Worm (Caenorhabditis elegans) whole organism, young adult: ENCODE data around the gene sre-9.

ENCODE experiments used
- B0035.1 ChIP-seq: sonication (generic microtip); optimal IDR thresholded peaks from 2 replicates; lab custom pipeline; 2016; ENCODE audit warnings: missing genetic modification characterization, mild to moderate bottlenecking, missing compliant biosample characterization, missing genotype, missing genetic modification reagents
- B0336.3 ChIP-seq: fragments of 200-800 bp; sonication (Bioruptor generic); IDR thresholded peaks from 2 replicates; pipeline ENCODE4 v1.3.6; 2022; ENCODE audit warnings: missing genetic modification characterization, missing compliant biosample characterization
- F37B4.10 ChIP-seq: fragments of 200-800 bp; sonication (Bioruptor generic); IDR thresholded peaks from 2 replicates; pipeline ENCODE4 v1.3.6; 2022; ENCODE audit warnings: missing genetic modification characterization, missing compliant biosample characterization
- F39B2.1 ChIP-seq: fragments of 200-800 bp; sonication (Bioruptor generic); IDR thresholded peaks from 2 replicates; pipeline ENCODE4 v1.3.6; 2022; ENCODE audit warnings: missing genetic modification reagents, missing genetic modification characterization, missing compliant biosample characterization
- F49E8.2 ChIP-seq: sonication (generic microtip); optimal IDR thresholded peaks from 3 replicates; lab custom pipeline; 2017; ENCODE audit warnings: missing genetic modification characterization, mild to moderate bottlenecking, missing compliant biosample characterization, antibody characterized with exemption, moderate library complexity; ENCODE audit not compliant: insufficient read depth
- K12H6.12 ChIP-seq: fragments of 200-800 bp; sonication (Bioruptor generic); optimal IDR thresholded peaks from 2 replicates; lab custom pipeline; 2018; ENCODE audit warnings: mild to moderate bottlenecking, missing genetic modification characterization, missing compliant biosample characterization
- T26A5.8 ChIP-seq: sonication (generic microtip); optimal IDR thresholded peaks from 2 replicates; lab custom pipeline; 2016; ENCODE audit warnings: missing genetic modification characterization, missing compliant biosample characterization
- Y53G8AR.9 ChIP-seq: fragments of 200-800 bp; sonication (Bioruptor generic); conservative IDR thresholded peaks from 2 replicates; pipeline ENCODE4 v1.3.6; 2022; ENCODE audit warnings: missing genetic modification reagents, missing genetic modification characterization, missing compliant biosample characterization
- attf-3 ChIP-seq: fragments of 200-800 bp; sonication (Bioruptor generic); conservative IDR thresholded peaks from 2 replicates; pipeline ENCODE4 v1.3.6; 2022; ENCODE audit warnings: missing genetic modification reagents, missing genetic modification characterization, missing compliant biosample characterization
- attf-5 ChIP-seq: fragments of 200-800 bp; sonication (Bioruptor generic); optimal IDR thresholded peaks from 2 replicates; lab custom pipeline; 2018; ENCODE audit warnings: mild to moderate bottlenecking, missing genetic modification characterization, missing compliant biosample characterization
- bed-1 ChIP-seq: fragments of 200-800 bp; sonication (Bioruptor generic); IDR thresholded peaks from 2 replicates; pipeline ENCODE4 v1.3.6; 2022; ENCODE audit warnings: missing genetic modification reagents, missing genetic modification characterization, missing compliant biosample characterization
- ccch-3 ChIP-seq: fragments of 200-800 bp; sonication (Bioruptor generic); optimal IDR thresholded peaks from 2 replicates; lab custom pipeline; 2018; ENCODE audit warnings: mild to moderate bottlenecking, missing genetic modification characterization, missing compliant biosample characterization
- cebp-2 ChIP-seq: fragments of 200-800 bp; sonication (Bioruptor generic); IDR thresholded peaks from 2 replicates; pipeline ENCODE4 v1.3.6; 2022; ENCODE audit warnings: missing genetic modification characterization, missing compliant biosample characterization
- ceh-40 ChIP-seq: fragments of 200-800 bp; sonication (Bioruptor generic); IDR thresholded peaks from 2 replicates; pipeline ENCODE4 v1.3.6; 2022; ENCODE audit warnings: missing genetic modification characterization, missing compliant biosample characterization
- ceh-58 ChIP-seq: fragments of 200-800 bp; sonication (Bioruptor generic); IDR thresholded peaks from 2 replicates; pipeline ENCODE4 v1.3.6; 2022; ENCODE audit warnings: missing genetic modification characterization, missing compliant biosample characterization
- ceh-79 ChIP-seq: sonication (generic microtip); optimal IDR thresholded peaks from 2 replicates; lab custom pipeline; 2017; ENCODE audit warnings: mild to moderate bottlenecking, missing genetic modification characterization, missing compliant biosample characterization
- dox-1 ChIP-seq: fragments of 200-800 bp; sonication (Bioruptor generic); IDR thresholded peaks from 2 replicates; pipeline ENCODE4 v1.3.6; 2022; ENCODE audit warnings: missing genetic modification reagents, missing genetic modification characterization, missing compliant biosample characterization
- dpff-1 ChIP-seq: sonication (generic microtip); optimal IDR thresholded peaks from 2 replicates; lab custom pipeline; 2017; ENCODE audit warnings: mild to moderate bottlenecking, missing genetic modification characterization, missing compliant biosample characterization
- egrh-3 ChIP-seq: fragments of 200-800 bp; sonication (Bioruptor generic); IDR thresholded peaks from 2 replicates; pipeline ENCODE4 v1.3.6; 2022; ENCODE audit warnings: missing genetic modification reagents, missing genetic modification characterization, missing compliant biosample characterization
- hlh-12 ChIP-seq: sonication (generic microtip); optimal IDR thresholded peaks from 2 replicates; lab custom pipeline; 2016; ENCODE audit warnings: missing genetic modification characterization, missing compliant biosample characterization
- hlh-26 ChIP-seq: fragments of 200-800 bp; sonication (Bioruptor generic); conservative IDR thresholded peaks from 2 replicates; pipeline ENCODE4 v1.3.6; 2022; ENCODE audit warnings: missing genetic modification reagents, missing genetic modification characterization, missing compliant biosample characterization
- hrde-1 ChIP-seq: sonication (generic microtip); optimal IDR thresholded peaks from 2 replicates; lab custom pipeline; 2016; ENCODE audit warnings: missing genetic modification characterization, mild to moderate bottlenecking, missing compliant biosample characterization, moderate library complexity, missing genotype, missing genetic modification reagents, borderline replicate concordance
- let-607 ChIP-seq, 2 experiments: fragments of 200-800 bp in 1 of 2; sonication (Bioruptor generic) in 1 of 2; sonication (generic microtip) in 1 of 2; optimal IDR thresholded peaks; 2 replicates each; lab custom pipeline; 2016 to 2018; ENCODE audit warnings: mild to moderate bottlenecking in 2 of 2, missing compliant biosample characterization in 2 of 2, missing genetic modification characterization in 2 of 2, moderate library complexity in 2 of 2, missing genotype in 1 of 2
- lin-35 ChIP-seq, 3 experiments: fragments of 150-350 bp in 2 of 3; sonication (generic microtip) in 1 of 3; optimal IDR thresholded peaks; 2 replicates each; lab custom pipeline; 2014 to 2018; ENCODE audit warnings: missing biosample characterization in 3 of 3, missing genetic modification characterization in 3 of 3, missing genetic modification reagents in 3 of 3
- madf-6 ChIP-seq: fragments of 200-800 bp; sonication (Bioruptor generic); IDR thresholded peaks from 2 replicates; pipeline ENCODE4 v1.3.6; 2022; ENCODE audit warnings: missing genetic modification reagents, missing genetic modification characterization, missing compliant biosample characterization
- mcd-1 ChIP-seq: fragments of 200-800 bp; sonication (Bioruptor generic); IDR thresholded peaks from 2 replicates; pipeline ENCODE4 v1.3.6; 2022; ENCODE audit warnings: missing genetic modification reagents, missing genetic modification characterization, missing compliant biosample characterization
- mel-28 ChIP-seq: sonication (generic microtip); optimal IDR thresholded peaks from 2 replicates; lab custom pipeline; 2016; ENCODE audit warnings: borderline replicate concordance, mild to moderate bottlenecking, missing genetic modification characterization, missing compliant biosample characterization
- mes-4 ChIP-seq: sonication (generic microtip); optimal IDR thresholded peaks from 2 replicates; lab custom pipeline; 2016; ENCODE audit warnings: missing genotype, missing genetic modification characterization, missing compliant biosample characterization
- mxl-1 ChIP-seq: sonication (generic microtip); optimal IDR thresholded peaks from 2 replicates; lab custom pipeline; 2016; ENCODE audit warnings: missing genetic modification characterization, missing compliant biosample characterization
- nfya-1 ChIP-seq: sonication (generic microtip); optimal IDR thresholded peaks from 2 replicates; lab custom pipeline; 2017; ENCODE audit warnings: antibody characterized with exemption, missing compliant biosample characterization, missing genetic modification characterization, borderline replicate concordance; ENCODE audit not compliant: insufficient read depth
- nfya-2 ChIP-seq: fragments of 200-800 bp; sonication (Bioruptor generic); IDR thresholded peaks from 2 replicates; pipeline ENCODE4 v1.3.6; 2022; ENCODE audit warnings: missing genetic modification reagents, missing genetic modification characterization, missing compliant biosample characterization
- nhr-27 ChIP-seq: fragments of 200-800 bp; sonication (Bioruptor generic); optimal IDR thresholded peaks from 2 replicates; lab custom pipeline; 2018; ENCODE audit warnings: mild to moderate bottlenecking, missing genetic modification characterization, moderate library complexity, missing compliant biosample characterization
- pbrm-1 ChIP-seq: fragments of 200-800 bp; sonication (Bioruptor generic); IDR thresholded peaks from 2 replicates; pipeline ENCODE4 v1.3.6; 2022; ENCODE audit warnings: missing genetic modification reagents, missing genetic modification characterization, missing compliant biosample characterization
- sdz-38 ChIP-seq: sonication (generic microtip); optimal IDR thresholded peaks from 2 replicates; lab custom pipeline; 2016; ENCODE audit warnings: missing genotype, missing genetic modification characterization, missing compliant biosample characterization
- sptf-2 ChIP-seq: fragments of 200-800 bp; sonication (Bioruptor generic); optimal IDR thresholded peaks from 2 replicates; lab custom pipeline; 2018; ENCODE audit warnings: mild to moderate bottlenecking, missing genetic modification characterization, missing compliant biosample characterization
- tbx-9 ChIP-seq: sonication (generic microtip); optimal IDR thresholded peaks from 2 replicates; lab custom pipeline; 2016; ENCODE audit warnings: borderline replicate concordance, missing genetic modification characterization, inconsistent platforms, missing compliant biosample characterization
- zfh-2 ChIP-seq: fragments of 200-800 bp; sonication (Bioruptor generic); conservative IDR thresholded peaks from 2 replicates; pipeline ENCODE4 v1.3.6; 2022; ENCODE audit warnings: missing genetic modification reagents, missing genetic modification characterization, missing compliant biosample characterization
- zim-3 ChIP-seq: sonication (generic microtip); optimal IDR thresholded peaks from 2 replicates; lab custom pipeline; 2017; ENCODE audit warnings: mild to moderate bottlenecking, missing genetic modification characterization, moderate library complexity, missing compliant biosample characterization
- ztf-22 ChIP-seq: fragments of 200-800 bp; sonication (Bioruptor generic); optimal IDR thresholded peaks from 2 replicates; lab custom pipeline; 2018; ENCODE audit warnings: mild to moderate bottlenecking, missing genetic modification characterization, moderate library complexity, missing compliant biosample characterization
- ztf-28 ChIP-seq: fragments of 200-800 bp; sonication (Bioruptor generic); IDR thresholded peaks from 2 replicates; pipeline ENCODE4 v1.3.6; 2022; ENCODE audit warnings: missing genetic modification reagents, missing genetic modification characterization, missing compliant biosample characterization

Gene sre-9

ce11 chrV:3874102-3874744, 20.5 kb upstream of the sre-9 start, which contains the start of gene nhr-158:
Gene nhr-158, minus strand, starts transcription at chrV:3874152.
- TF ChIP-seq nhr-27 (no peak), dpff-1 (tag; lab: Kevin White, UChicago) (no peak), ceh-40 (GFP tag; lab: Robert Waterston, UW) (no peak), ceh-58 (GFP tag; lab: Robert Waterston, UW) (no peak), Y53G8AR.9 (GFP tag; lab: Robert Waterston, UW) (no peak), hlh-26 (GFP tag; lab: Robert Waterston, UW) (no peak), ceh-79 (tag; lab: Kevin White, UChicago) (no peak), mes-4 (no peak), ztf-22 (GFP tag; lab: Kevin White, UChicago) (no peak), F49E8.2 (tag; lab: Kevin White, UChicago) (no peak), K12H6.12 (tag; lab: Kevin White, UChicago) (no peak), zfh-2 (GFP tag; lab: Robert Waterston, UW) (no peak), nfya-1 (tag; lab: Kevin White, UChicago) (no peak), F39B2.1 (GFP tag; lab: Robert Waterston, UW) (no peak)

ce11 chrV:3877242-3877641, 17.5 kb upstream of the sre-9 start:
- no peak for TF ChIP-seq bed-1
- TF ChIP-seq zim-3 (tag; lab: Kevin White, UChicago) = no peak
- no peak for TF ChIP-seq pbrm-1 (GFP tag; lab: Robert Waterston, UW)
- no peak for TF ChIP-seq F37B4.10 (GFP tag; lab: Robert Waterston, UW)
- no peak for TF ChIP-seq T26A5.8 (tag; lab: Kevin White, UChicago)
- TF ChIP-seq mcd-1 = no peak
- no peak for TF ChIP-seq nfya-2 (GFP tag; lab: Robert Waterston, UW)
- no peak for TF ChIP-seq lin-35 (GFP tag; optimal IDR thresholded peaks at IDR 0.05; lab: Kevin White, UChicago)
- TF ChIP-seq mxl-1 = no peak
- no peak for TF ChIP-seq egrh-3 (GFP tag; lab: Robert Waterston, UW)
- no peak for TF ChIP-seq ccch-3
- no peak for TF ChIP-seq K12H6.12 (tag; lab: Kevin White, UChicago)
- TF ChIP-seq madf-6 (GFP tag; lab: Robert Waterston, UW) = no peak

- no peak for TF ChIP-seq dox-1 (GFP tag; lab: Robert Waterston, UW)
- no peak for TF ChIP-seq Y53G8AR.9 (GFP tag; lab: Robert Waterston, UW)
- no peak for TF ChIP-seq let-607 (tag; optimal IDR thresholded peaks at IDR 0.05; lab: Kevin White, UChicago)
- no peak for TF ChIP-seq hrde-1 (tag; lab: Kevin White, UChicago)
- no peak for TF ChIP-seq B0035.1 (tag; lab: Kevin White, UChicago)
- no peak for TF ChIP-seq sdz-38
- no peak for TF ChIP-seq tbx-9
- no peak for TF ChIP-seq B0336.3 (GFP tag; lab: Robert Waterston, UW)
- TF ChIP-seq cebp-2 (GFP tag; lab: Robert Waterston, UW) = no peak
- no peak for TF ChIP-seq attf-3 (GFP tag; lab: Robert Waterston, UW)
- no peak for TF ChIP-seq sptf-2 (GFP tag; lab: Kevin White, UChicago)
- no peak for TF ChIP-seq ztf-28 (GFP tag; lab: Robert Waterston, UW)
- TF ChIP-seq attf-5 (GFP tag; lab: Kevin White, UChicago) = no peak
- no peak for TF ChIP-seq hlh-12 (tag; lab: Kevin White, UChicago)
- no peak for TF ChIP-seq ztf-22 (GFP tag; lab: Kevin White, UChicago)
- TF ChIP-seq mel-28 (tag; lab: Kevin White, UChicago) = no peak
- TF ChIP-seq, all 124 proteins: peak for 0
Measured at ce11 chrV:3878223-3878622, 16.5 kb upstream of the sre-9 start, which contains the start of gene nhr-159. Gene nhr-159, minus strand, starts transcription at chrV:3878323.
